Fruit fly (Drosophila melanogaster) whole organism, embryonic: Measurements from ENCODE around the gene DIP2.

ENCODE experiments used
- Aef1 ChIP-seq: fragments of 200-800 bp; sonication (Bioruptor generic); IDR thresholded peaks from 3 replicates; pipeline ENCODE4 v1.3.6; 2022; ENCODE audit warnings: missing biosample characterization, missing genetic modification characterization
- Bgb ChIP-seq: fragments of 200-800 bp; sonication (Bioruptor generic); IDR thresholded peaks from 2 replicates; pipeline ENCODE4 v1.3.6; 2022; ENCODE audit warnings: missing biosample characterization, missing genetic modification characterization; ENCODE audit not compliant: partially characterized antibody
- CG11504 ChIP-seq: fragments of 200-800 bp; sonication (Bioruptor generic); optimal IDR thresholded peaks from 3 replicates; lab custom pipeline; 2019; ENCODE audit warnings: missing biosample characterization, mild to moderate bottlenecking, missing genetic modification characterization, moderate library complexity
- CG15269 ChIP-seq: fragments of 200-800 bp; sonication (Bioruptor generic); optimal IDR thresholded peaks from 2 replicates; lab custom pipeline; 2018; ENCODE audit warnings: missing biosample characterization, mild to moderate bottlenecking, missing genetic modification characterization, moderate library complexity
- CG15479 ChIP-seq: fragments of 200-800 bp; sonication (Bioruptor generic); optimal IDR thresholded peaks from 3 replicates; lab custom pipeline; 2019; ENCODE audit warnings: missing biosample characterization, mild to moderate bottlenecking, missing genetic modification characterization, moderate library complexity
- CG16779 ChIP-seq: fragments of 200-800 bp; sonication (Bioruptor generic); IDR thresholded peaks from 2 replicates; pipeline ENCODE4 v1.3.6; 2022; ENCODE audit warnings: missing biosample characterization, missing genetic modification characterization
- CG17385 ChIP-seq: fragments of 200-800 bp; sonication (Bioruptor generic); optimal IDR thresholded peaks from 3 replicates; lab custom pipeline; 2018; ENCODE audit warnings: missing biosample characterization, mild to moderate bottlenecking, missing genetic modification characterization
- CG17568 ChIP-seq: fragments of 200-800 bp; sonication (Bioruptor generic); optimal IDR thresholded peaks from 2 replicates; lab custom pipeline; 2018; ENCODE audit warnings: missing biosample characterization, mild to moderate bottlenecking, missing genetic modification characterization, moderate library complexity
- CG17829 ChIP-seq: fragments of 200-800 bp; optimal IDR thresholded peaks from 2 replicates; lab custom pipeline; 2019; ENCODE audit warnings: missing biosample characterization, mild to moderate bottlenecking, missing genetic modification characterization, moderate library complexity
- CG18599 ChIP-seq: fragments of 200-800 bp; sonication (Bioruptor generic); optimal IDR thresholded peaks from 3 replicates; lab custom pipeline; 2017; ENCODE audit warnings: missing biosample characterization, missing genetic modification characterization, mild to moderate bottlenecking, moderate library complexity, missing genetic modification reagents
- CG33213 ChIP-seq: fragments of 200-800 bp; sonication (Bioruptor generic); optimal IDR thresholded peaks from 3 replicates; lab custom pipeline; 2016; ENCODE audit warnings: missing biosample characterization, missing genetic modification characterization
- CG34422 ChIP-seq: fragments of 200-800 bp; sonication (Bioruptor generic); IDR thresholded peaks from 3 replicates; pipeline ENCODE4 v1.3.6; 2022; ENCODE audit warnings: missing biosample characterization, missing genetic modification characterization
- CG3847 ChIP-seq: fragments of 200-800 bp; sonication (Bioruptor generic); IDR thresholded peaks from 2 replicates; pipeline ENCODE4 v1.3.6; 2022; ENCODE audit warnings: missing biosample characterization, missing genetic modification characterization
- CG6175 ChIP-seq: fragments of 200-800 bp; sonication (Bioruptor generic); IDR thresholded peaks from 3 replicates; pipeline ENCODE4 v1.3.6; 2022; ENCODE audit warnings: missing biosample characterization, missing genetic modification characterization
- CG6791 ChIP-seq: fragments of 200-800 bp; sonication (Bioruptor generic); IDR thresholded peaks from 3 replicates; pipeline ENCODE4 v1.3.6; 2022; ENCODE audit warnings: missing biosample characterization, missing genetic modification characterization; ENCODE audit not compliant: partially characterized antibody
- Deaf1 ChIP-seq: fragments of 200-800 bp; optimal IDR thresholded peaks from 3 replicates; lab custom pipeline; 2019; ENCODE audit warnings: missing biosample characterization, mild to moderate bottlenecking, missing genetic modification characterization, moderate library complexity
- Drgx ChIP-seq: fragments of 200-800 bp; sonication (Bioruptor generic); IDR thresholded peaks from 2 replicates; pipeline ENCODE4 v1.3.6; 2022; ENCODE audit warnings: missing biosample characterization, missing genetic modification characterization
- Elba2 ChIP-seq: fragments of 200-800 bp; sonication (Bioruptor generic); optimal IDR thresholded peaks from 3 replicates; lab custom pipeline; 2016; ENCODE audit warnings: missing biosample characterization, missing genetic modification characterization
- Hr78 ChIP-seq, 2 experiments: fragments of 200-800 bp in 1 of 2; fragments of >200 bp in 1 of 2; sonication (Bioruptor generic) in 1 of 2; optimal IDR thresholded peaks; 2 replicates each; lab custom pipeline; 2017 to 2019; ENCODE audit warnings: missing biosample characterization in 2 of 2, missing genetic modification characterization in 2 of 2, mild to moderate bottlenecking in 1 of 2, moderate library complexity in 1 of 2
- Hsf ChIP-seq: fragments of 200-800 bp; sonication (Bioruptor generic); optimal IDR thresholded peaks from 3 replicates; lab custom pipeline; 2016; ENCODE audit warnings: missing biosample characterization, missing genetic modification characterization
- Med ChIP-seq: fragments of 200-800 bp; sonication (Bioruptor generic); peaks from one replicate; lab custom pipeline; 2016; ENCODE audit warnings: missing biosample characterization, missing genetic modification characterization, mild to moderate bottlenecking, inconsistent platforms, moderate library complexity
- Myb ChIP-seq: fragments of 200-800 bp; sonication (Bioruptor generic); optimal IDR thresholded peaks from 2 replicates; lab custom pipeline; 2016; ENCODE audit warnings: missing biosample characterization, missing genetic modification characterization
- Nf-YA ChIP-seq: fragments of 200-800 bp; sonication (Bioruptor generic); IDR thresholded peaks from 2 replicates; pipeline ENCODE4 v1.3.6; 2022; ENCODE audit warnings: missing biosample characterization, missing genetic modification characterization
- Rfx ChIP-seq: fragments of 200-800 bp; sonication (Bioruptor generic); IDR thresholded peaks from 2 replicates; pipeline ENCODE4 v1.3.6; 2022; ENCODE audit warnings: missing biosample characterization, missing genetic modification characterization
- Xbp1 ChIP-seq: fragments of 200-800 bp; sonication (Bioruptor generic); optimal IDR thresholded peaks from 3 replicates; lab custom pipeline; 2016; ENCODE audit warnings: missing biosample characterization, mild to moderate bottlenecking, missing genetic modification characterization
- abd-A ChIP-seq: fragments of 200-800 bp; sonication (Bioruptor generic); optimal IDR thresholded peaks from 3 replicates; lab custom pipeline; 2019; ENCODE audit warnings: missing biosample characterization, mild to moderate bottlenecking, missing genetic modification characterization, moderate library complexity
- chinmo ChIP-seq: fragments of 200-800 bp; sonication (Bioruptor generic); IDR thresholded peaks from 4 replicates; pipeline ENCODE4 v1.3.6; 2022; ENCODE audit warnings: missing biosample characterization, missing genetic modification characterization; ENCODE audit not compliant: partially characterized antibody
- crol ChIP-seq: fragments of 200-800 bp; sonication (Bioruptor generic); IDR thresholded peaks from 2 replicates; pipeline ENCODE4 v1.3.6; 2022; ENCODE audit warnings: missing biosample characterization, missing genetic modification characterization
- cwo ChIP-seq: fragments of 200-800 bp; sonication (Bioruptor generic); optimal IDR thresholded peaks from 3 replicates; lab custom pipeline; 2017; ENCODE audit warnings: missing biosample characterization, missing genetic modification characterization, mild to moderate bottlenecking, moderate library complexity, missing genetic modification reagents
- dati ChIP-seq: fragments of 200-800 bp; sonication (Bioruptor generic); IDR thresholded peaks from 2 replicates; pipeline ENCODE4 v1.3.6; 2022; ENCODE audit warnings: missing biosample characterization, missing genetic modification characterization
- dpn ChIP-seq, 2 experiments: fragments of 200-800 bp; sonication (Bioruptor generic); optimal IDR thresholded peaks; 3 replicates each; lab custom pipeline; 2016; ENCODE audit warnings: missing biosample characterization in 2 of 2, missing genetic modification characterization in 2 of 2
- ftz-f1 ChIP-seq: fragments of 200-800 bp; sonication (Bioruptor generic); optimal IDR thresholded peaks from 2 replicates; lab custom pipeline; 2016; ENCODE audit warnings: missing biosample characterization, missing genetic modification characterization
- gro ChIP-seq: fragments of 200-800 bp; sonication (Bioruptor generic); optimal IDR thresholded peaks from 2 replicates; lab custom pipeline; 2016; ENCODE audit warnings: missing biosample characterization, missing genetic modification characterization
- gsb ChIP-seq: fragments of 200-800 bp; sonication (Bioruptor generic); IDR thresholded peaks from 2 replicates; pipeline ENCODE4 v1.3.6; 2022; ENCODE audit warnings: missing biosample characterization, missing genetic modification characterization
- h ChIP-seq: fragments of >200 bp; optimal IDR thresholded peaks from 2 replicates; lab custom pipeline; 2017
- hth ChIP-seq: fragments of >200 bp; optimal IDR thresholded peaks from 2 replicates; lab custom pipeline; 2017; ENCODE audit warnings: inconsistent platforms
- jigr1 ChIP-seq: fragments of 200-800 bp; sonication (Bioruptor generic); IDR thresholded peaks from 3 replicates; pipeline ENCODE4 v1.3.6; 2022; ENCODE audit warnings: missing biosample characterization, missing genetic modification characterization
- kah ChIP-seq: fragments of 200-800 bp; sonication (Bioruptor generic); optimal IDR thresholded peaks from 2 replicates; lab custom pipeline; 2018; ENCODE audit warnings: missing biosample characterization, mild to moderate bottlenecking, missing genetic modification characterization
- klu ChIP-seq: fragments of 200-800 bp; sonication (Bioruptor generic); IDR thresholded peaks from 2 replicates; pipeline ENCODE4 v1.3.6; 2022; ENCODE audit warnings: missing biosample characterization, missing genetic modification characterization
- lola ChIP-seq, 3 experiments: fragments of >200 bp in 2 of 3; fragments of 200-800 bp in 1 of 3; sonication (Bioruptor generic) in 1 of 3; optimal IDR thresholded peaks; 2 replicates each; lab custom pipeline; 2017 to 2019; ENCODE audit warnings: missing biosample characterization in 3 of 3, missing genetic modification characterization in 3 of 3, mild to moderate bottlenecking in 1 of 3, moderate library complexity in 1 of 3
- nom ChIP-seq: fragments of 200-800 bp; sonication (Bioruptor generic); optimal IDR thresholded peaks from 2 replicates; lab custom pipeline; 2017; ENCODE audit warnings: missing biosample characterization, missing genetic modification characterization, mild to moderate bottlenecking, moderate library complexity, missing genetic modification reagents
- pros ChIP-seq: fragments of 200-800 bp; sonication (Bioruptor generic); optimal IDR thresholded peaks from 3 replicates; lab custom pipeline; 2019; ENCODE audit warnings: missing biosample characterization, mild to moderate bottlenecking, missing genetic modification characterization, moderate library complexity
- sug ChIP-seq: fragments of 200-800 bp; optimal IDR thresholded peaks from 2 replicates; lab custom pipeline; 2019; ENCODE audit warnings: missing biosample characterization, mild to moderate bottlenecking, missing genetic modification characterization, moderate library complexity
- tll ChIP-seq, 2 experiments: fragments of 200-800 bp in 1 of 2; fragments of >200 bp in 1 of 2; sonication (Bioruptor generic) in 1 of 2; optimal IDR thresholded peaks; 2 replicates each; lab custom pipeline; 2017 to 2019; ENCODE audit warnings: missing biosample characterization in 2 of 2, missing genetic modification characterization in 2 of 2, mild to moderate bottlenecking in 1 of 2, moderate library complexity in 1 of 2
- twi ChIP-seq: fragments of 200-800 bp; optimal IDR thresholded peaks from 2 replicates; lab custom pipeline; 2019; ENCODE audit warnings: missing biosample characterization, mild to moderate bottlenecking, missing genetic modification characterization, moderate library complexity
- vvl ChIP-seq: fragments of 200-800 bp; sonication (Bioruptor generic); IDR thresholded peaks from 2 replicates; pipeline ENCODE4 v1.3.6; 2022; ENCODE audit warnings: missing biosample characterization, missing genetic modification characterization
- zfh1 ChIP-seq: fragments of 200-800 bp; sonication (Bioruptor generic); IDR thresholded peaks from 3 replicates; pipeline ENCODE4 v1.3.6; 2022; ENCODE audit warnings: missing biosample characterization, missing genetic modification characterization
- zfh2 ChIP-seq: fragments of 200-800 bp; sonication (Bioruptor generic); optimal IDR thresholded peaks from 2 replicates; lab custom pipeline; 2016; ENCODE audit warnings: missing biosample characterization, missing genetic modification characterization

The DIP2 gene

DNA sequence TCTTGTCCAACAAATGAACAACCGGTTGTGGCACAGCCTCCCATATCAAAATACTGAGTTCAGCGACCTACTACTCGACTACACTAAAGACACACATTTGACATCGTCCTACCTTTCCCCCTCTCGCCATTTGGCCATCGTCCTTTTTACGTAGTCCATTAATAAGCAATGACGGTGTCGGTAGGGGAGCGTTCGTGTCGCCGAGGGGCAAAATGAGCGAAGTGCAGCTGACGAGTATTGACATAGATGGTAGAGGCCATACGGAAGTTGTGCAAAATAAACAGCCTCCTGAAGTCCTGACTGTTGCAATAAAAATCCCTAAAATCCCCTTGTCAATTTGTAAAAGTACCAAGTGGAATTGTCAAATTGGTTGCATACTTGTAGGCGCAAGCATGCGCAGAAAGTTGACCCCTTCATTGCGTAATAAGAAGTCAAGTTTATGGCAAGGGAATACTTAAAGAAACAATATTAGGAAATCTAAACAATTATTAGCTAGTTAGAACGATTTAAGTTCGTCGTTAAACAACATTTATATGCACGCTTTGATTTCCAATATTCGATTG is 33.9 kb upstream of the DIP2 start (continued):
- peak; percentile 72 for TF ChIP-seq CG15479
- peak; percentile 53 for TF ChIP-seq Deaf1
- peak; percentile 0 for TF ChIP-seq pros
- peak in 1 of 2 experiments; percentile 100 for TF ChIP-seq Hr78 (GFP tag; optimal IDR thresholded peaks at IDR 0.05; lab: Kevin White, UChicago)
- TF ChIP-seq tll (GFP tag; optimal IDR thresholded peaks at IDR 0.05; lab: Kevin White, UChicago) = peak in 1 of 2 experiments; percentile 64
- TF ChIP-seq gsb (GFP tag; lab: Robert Waterston, UW) = no peak

DNA sequence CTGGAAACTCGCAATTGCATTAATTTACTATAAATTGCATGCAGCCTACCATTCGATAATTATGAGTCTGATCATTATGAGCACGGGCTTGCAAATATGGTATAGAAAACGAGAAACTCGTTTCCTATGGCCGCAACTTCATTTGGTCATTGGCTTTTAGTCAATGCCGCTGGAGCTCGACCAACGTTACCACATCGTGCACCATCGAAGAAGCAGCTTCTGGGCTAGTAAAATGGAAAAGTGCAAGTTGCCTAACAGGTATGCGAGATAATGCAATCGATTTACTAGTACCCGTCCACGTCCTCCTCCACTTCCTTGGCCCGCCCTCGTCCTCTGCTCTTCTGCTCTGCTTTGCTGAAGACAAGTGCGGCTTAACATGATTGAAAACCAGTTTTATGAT is 26.5 kb upstream of the DIP2 start:
- no peak for TF ChIP-seq CG3847 (GFP tag; lab: Robert Waterston, UW)
- TF ChIP-seq dati (GFP tag; lab: Robert Waterston, UW) = no peak
- no peak for TF ChIP-seq zfh1
- TF ChIP-seq jigr1 = no peak
- no peak for TF ChIP-seq CG17829
- no peak for TF ChIP-seq CG15269 (tag; lab: Kevin White, UChicago)
- TF ChIP-seq h (lab: Kevin White, UChicago) = no peak
- no peak for TF ChIP-seq dpn (GFP tag; optimal IDR thresholded peaks at IDR 0.05; lab: Kevin White, UChicago)
- TF ChIP-seq Elba2 = no peak
- TF ChIP-seq Myb (GFP tag; lab: Kevin White, UChicago) = no peak
- TF ChIP-seq CG33213 (GFP tag; lab: Kevin White, UChicago) = no peak
- TF ChIP-seq CG17568 (GFP tag; lab: Kevin White, UChicago) = no peak
- no peak for TF ChIP-seq CG16779 (GFP tag; lab: Robert Waterston, UW)
- no peak for TF ChIP-seq Aef1

DNA sequence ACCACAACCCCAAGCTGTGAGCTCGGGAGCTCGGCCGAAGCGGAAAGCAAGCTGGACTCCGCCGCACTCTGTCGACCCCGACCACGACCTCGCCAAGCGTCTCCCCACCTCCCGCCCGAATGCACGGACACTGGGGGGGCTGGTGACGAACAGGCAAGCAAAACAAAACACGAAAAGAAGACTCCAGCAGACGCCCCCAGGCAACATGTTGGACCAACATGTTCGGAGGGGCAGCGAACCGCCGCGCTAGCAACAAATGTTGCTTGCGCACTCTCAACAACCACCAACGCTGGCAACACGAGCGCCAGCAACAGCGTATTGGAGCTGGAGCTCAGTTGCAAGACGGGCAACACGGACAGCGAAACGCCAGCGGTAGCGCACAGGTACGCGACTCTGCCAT is 24.5 kb upstream of the DIP2 start:
- no peak for TF ChIP-seq twi (tag; lab: Kevin White, UChicago)
- TF ChIP-seq Bgb (GFP tag; lab: Robert Waterston, UW) = peak; percentile 42; the same call in 1 of the 2 replicates
- TF ChIP-seq Xbp1 (GFP tag; lab: Kevin White, UChicago) = no peak
- 0 out of 3 replicates have a peak, but pooled peaks have one; percentile 38 for TF ChIP-seq CG34422 (GFP tag; lab: Robert Waterston, UW)
- TF ChIP-seq Drgx (GFP tag; lab: Robert Waterston, UW) = peak; percentile 19; the same call in 1 of the 2 replicates
- TF ChIP-seq CG11504 = peak; percentile 99
- no peak for TF ChIP-seq gro (GFP tag; lab: Kevin White, UChicago)
- no peak for TF ChIP-seq dati (GFP tag; lab: Robert Waterston, UW)
- TF ChIP-seq crol (GFP tag; lab: Robert Waterston, UW) = peak; percentile 94
- peak; percentile 56 for TF ChIP-seq ftz-f1 (GFP tag; lab: Kevin White, UChicago)
- TF ChIP-seq vvl = peak; percentile 28; the same call in 1 of the 2 replicates
- no peak for TF ChIP-seq CG17385 (GFP tag; lab: Kevin White, UChicago)
- TF ChIP-seq cwo (GFP tag; lab: Kevin White, UChicago) = peak; percentile 15
- TF ChIP-seq CG6175 = no peak
- peak; percentile 20 for TF ChIP-seq nom
- no peak for TF ChIP-seq Hsf (GFP tag; lab: Kevin White, UChicago)
- TF ChIP-seq chinmo (GFP tag; lab: Robert Waterston, UW) = 0 out of 4 replicates have a peak, but pooled peaks have one; percentile 51
- TF ChIP-seq zfh2 (GFP tag; lab: Kevin White, UChicago) = no peak
- peak; percentile 61 for TF ChIP-seq abd-A
- TF ChIP-seq Nf-YA (GFP tag; lab: Robert Waterston, UW) = no peak
- TF ChIP-seq Rfx (GFP tag; lab: Robert Waterston, UW) = 0 out of 2 replicates have a peak, but pooled peaks have one; percentile 24
- peak; percentile 72 for TF ChIP-seq Med (GFP tag; lab: Kevin White, UChicago)
- peak; percentile 58 for TF ChIP-seq kah
- TF ChIP-seq klu (GFP tag; lab: Robert Waterston, UW) = no peak
- TF ChIP-seq hth (lab: Kevin White, UChicago) = no peak
- TF ChIP-seq CG18599 = peak; percentile 40
- TF ChIP-seq lola (GFP tag; optimal IDR thresholded peaks at IDR 0.05; lab: Kevin White, UChicago) = no peak
- TF ChIP-seq CG6791 = no peak
- peak; percentile 74 for TF ChIP-seq sug (tag; lab: Kevin White, UChicago)
